Worm (Caenorhabditis elegans) whole organism, L1 larva: ENCODE measurements around the gene C45G9.15.

Source experiments
- C04F5.9 ChIP-seq: sonication (generic microtip); optimal IDR thresholded peaks from 2 replicates; lab custom pipeline; 2016; ENCODE audit warnings: missing genetic modification characterization, missing compliant biosample characterization
- C34B4.2 ChIP-seq: sonication (generic microtip); optimal IDR thresholded peaks from 2 replicates; lab custom pipeline; 2017; ENCODE audit warnings: mild to moderate bottlenecking, missing genetic modification characterization, missing compliant biosample characterization
- F16B12.6 ChIP-seq: fragments of 150-350 bp; optimal IDR thresholded peaks from 2 replicates; lab custom pipeline; 2014; ENCODE audit warnings: missing biosample characterization, missing genetic modification characterization
- aha-1 ChIP-seq: fragments of 150-350 bp; optimal IDR thresholded peaks from 2 replicates; lab custom pipeline; 2014; ENCODE audit warnings: missing biosample characterization, missing genetic modification characterization
- alr-1 ChIP-seq: fragments of 200-800 bp; sonication (Bioruptor generic); optimal IDR thresholded peaks from 2 replicates; lab custom pipeline; 2018; ENCODE audit warnings: borderline replicate concordance, mild to moderate bottlenecking, missing genetic modification characterization, missing compliant biosample characterization
- aly-2 ChIP-seq: fragments of 150-350 bp; optimal IDR thresholded peaks from 2 replicates; lab custom pipeline; 2014; ENCODE audit warnings: missing biosample characterization, missing genetic modification characterization
- ceh-63 ChIP-seq: fragments of 200-800 bp; sonication (Bioruptor generic); optimal IDR thresholded peaks from 2 replicates; lab custom pipeline; 2018; ENCODE audit warnings: mild to moderate bottlenecking, missing genetic modification characterization, missing compliant biosample characterization
- ceh-82 ChIP-seq, 3 experiments: fragments of 150-350 bp in 1 of 3; sonication (generic microtip) in 2 of 3; optimal IDR thresholded peaks; 2 replicates each; lab custom pipeline; 2014 to 2017; ENCODE audit warnings: missing biosample characterization in 3 of 3, missing genetic modification characterization in 3 of 3
- ceh-90 ChIP-seq: sonication (generic microtip); optimal IDR thresholded peaks from 2 replicates; lab custom pipeline; 2016; ENCODE audit warnings: missing genetic modification characterization, missing compliant biosample characterization
- dpl-1 ChIP-seq, 3 experiments: fragments of 150-350 bp in 2 of 3; sonication (generic microtip) in 1 of 3; optimal IDR thresholded peaks; 2 replicates each; lab custom pipeline; 2014 to 2017; ENCODE audit warnings: missing biosample characterization in 3 of 3, missing genetic modification characterization in 3 of 3, missing genetic modification reagents in 3 of 3
- dsc-1 ChIP-seq: sonication (generic microtip); optimal IDR thresholded peaks from 2 replicates; lab custom pipeline; 2016; ENCODE audit warnings: mild to moderate bottlenecking, missing genetic modification characterization, missing compliant biosample characterization
- efl-1 ChIP-seq, 4 experiments: fragments of 150-350 bp; optimal IDR thresholded peaks in 3 of 4; peaks in 1 of 4; 1 replicate in 1 of 4; 2 replicates in 3 of 4; lab custom pipeline; 2014; ENCODE audit warnings: missing biosample characterization in 2 of 4, missing genetic modification characterization in 2 of 4, missing genetic modification reagents in 2 of 4
- egl-13 ChIP-seq: sonication (generic microtip); optimal IDR thresholded peaks from 2 replicates; lab custom pipeline; 2016; ENCODE audit warnings: missing genotype, missing genetic modification reagents, missing genetic modification characterization, missing compliant biosample characterization
- elt-2 ChIP-seq: sonication (generic microtip); optimal IDR thresholded peaks from 2 replicates; lab custom pipeline; 2016; ENCODE audit warnings: missing genetic modification characterization, mild to moderate bottlenecking, inconsistent platforms, missing compliant biosample characterization, missing genetic modification reagents
- fkh-4 ChIP-seq: sonication (generic microtip); optimal IDR thresholded peaks from 2 replicates; lab custom pipeline; 2016; ENCODE audit warnings: missing compliant biosample characterization, missing genetic modification characterization, borderline replicate concordance
- fkh-8 ChIP-seq: sonication (generic microtip); optimal IDR thresholded peaks from 2 replicates; lab custom pipeline; 2016; ENCODE audit warnings: mild to moderate bottlenecking, missing genetic modification characterization, missing compliant biosample characterization
- grh-1 ChIP-seq: fragments of 200-800 bp; sonication (Bioruptor generic); IDR thresholded peaks from 2 replicates; pipeline ENCODE4 v1.3.6; 2022; ENCODE audit warnings: missing genetic modification reagents, missing genetic modification characterization, missing compliant biosample characterization
- hlh-17 ChIP-seq: fragments of 200-800 bp; sonication (Bioruptor generic); optimal IDR thresholded peaks from 2 replicates; lab custom pipeline; 2018; ENCODE audit warnings: missing genetic modification characterization, mild to moderate bottlenecking, missing compliant biosample characterization, moderate library complexity, borderline replicate concordance
- hlh-4 ChIP-seq: sonication (generic microtip); optimal IDR thresholded peaks from 2 replicates; lab custom pipeline; 2016; ENCODE audit warnings: mild to moderate bottlenecking, missing genetic modification characterization, missing compliant biosample characterization
- irx-1 ChIP-seq: sonication (generic microtip); optimal IDR thresholded peaks from 2 replicates; lab custom pipeline; 2016; ENCODE audit warnings: missing genetic modification characterization, missing compliant biosample characterization
- isw-1 ChIP-seq: fragments of 200-800 bp; sonication (Bioruptor generic); IDR thresholded peaks from 2 replicates; pipeline ENCODE4 v1.3.6; 2022; ENCODE audit warnings: missing genetic modification characterization, missing compliant biosample characterization
- lin-13 ChIP-seq: fragments of 150-350 bp; optimal IDR thresholded peaks from 2 replicates; lab custom pipeline; 2014; ENCODE audit warnings: missing biosample characterization, missing genetic modification reagents, missing genetic modification characterization
- lin-15B ChIP-seq: fragments of 150-350 bp; sonication (generic microtip); optimal IDR thresholded peaks from 3 replicates; lab custom pipeline; 2014; ENCODE audit warnings: missing biosample characterization, missing genetic modification characterization
- lin-39 ChIP-seq: fragments of 150-350 bp; optimal IDR thresholded peaks from 2 replicates; lab custom pipeline; 2014; ENCODE audit warnings: missing biosample characterization, missing genetic modification reagents, missing genetic modification characterization
- lir-3 ChIP-seq: sonication (generic microtip); optimal IDR thresholded peaks from 2 replicates; lab custom pipeline; 2016; ENCODE audit warnings: mild to moderate bottlenecking, missing genetic modification characterization, moderate library complexity, missing compliant biosample characterization; ENCODE audit not compliant: poor library complexity
- lsy-2 ChIP-seq, 2 experiments: fragments of 150-350 bp; optimal IDR thresholded peaks; 2 replicates each; lab custom pipeline; 2014; ENCODE audit warnings: missing biosample characterization in 2 of 2, missing genetic modification characterization in 2 of 2
- mab-9 ChIP-seq: fragments of 200-800 bp; sonication (Bioruptor generic); IDR thresholded peaks from 2 replicates; pipeline ENCODE4 v1.3.6; 2022; ENCODE audit warnings: missing genetic modification reagents, missing genetic modification characterization, missing compliant biosample characterization
- mdl-1 ChIP-seq, 2 experiments: fragments of 150-350 bp; optimal IDR thresholded peaks; 2 replicates each; lab custom pipeline; 2014 to 2017; ENCODE audit warnings: missing biosample characterization in 2 of 2, missing genetic modification characterization in 2 of 2, inconsistent platforms in 1 of 2
- mep-1 ChIP-seq: fragments of 150-350 bp; optimal IDR thresholded peaks from 2 replicates; lab custom pipeline; 2014; ENCODE audit warnings: missing biosample characterization, missing genetic modification characterization
- nhr-11 ChIP-seq: fragments of 150-350 bp; optimal IDR thresholded peaks from 2 replicates; lab custom pipeline; 2014; ENCODE audit warnings: missing biosample characterization, missing genetic modification characterization
- nhr-12 ChIP-seq: sonication (generic microtip); optimal IDR thresholded peaks from 2 replicates; lab custom pipeline; 2017; ENCODE audit warnings: missing biosample characterization, missing genetic modification characterization
- nhr-19 ChIP-seq: fragments of 200-800 bp; sonication (Bioruptor generic); conservative IDR thresholded peaks from 2 replicates; pipeline ENCODE4 v1.3.6; 2022; ENCODE audit warnings: missing genetic modification characterization, missing compliant biosample characterization
- nhr-20 ChIP-seq: sonication (generic microtip); optimal IDR thresholded peaks from 2 replicates; lab custom pipeline; 2016; ENCODE audit warnings: mild to moderate bottlenecking, missing genetic modification characterization, missing compliant biosample characterization
- nhr-47 ChIP-seq: sonication (generic microtip); optimal IDR thresholded peaks from 2 replicates; lab custom pipeline; 2016; ENCODE audit warnings: mild to moderate bottlenecking, missing genetic modification characterization, moderate library complexity, missing compliant biosample characterization
- nhr-71 ChIP-seq: sonication (generic microtip); optimal IDR thresholded peaks from 2 replicates; lab custom pipeline; 2016; ENCODE audit warnings: mild to moderate bottlenecking, missing genetic modification characterization, moderate library complexity, missing compliant biosample characterization
- nhr-76 ChIP-seq: sonication (generic microtip); optimal IDR thresholded peaks from 2 replicates; lab custom pipeline; 2017; ENCODE audit warnings: missing biosample characterization, missing genetic modification characterization
- nhr-77 ChIP-seq: fragments of 150-350 bp; optimal IDR thresholded peaks from 2 replicates; lab custom pipeline; 2014; ENCODE audit warnings: missing biosample characterization, missing genetic modification characterization
- nhr-84 ChIP-seq: sonication (generic microtip); optimal IDR thresholded peaks from 2 replicates; lab custom pipeline; 2017; ENCODE audit warnings: missing biosample characterization, missing genetic modification characterization
- pax-3 ChIP-seq: fragments of 200-800 bp; sonication (Bioruptor generic); optimal IDR thresholded peaks from 2 replicates; lab custom pipeline; 2018; ENCODE audit warnings: mild to moderate bottlenecking, missing genetic modification characterization, moderate library complexity, missing compliant biosample characterization
- rnt-1 ChIP-seq: sonication (generic microtip); optimal IDR thresholded peaks from 2 replicates; lab custom pipeline; 2016; ENCODE audit warnings: mild to moderate bottlenecking, missing genetic modification characterization, moderate library complexity, missing compliant biosample characterization
- snpc-4 ChIP-seq: fragments of 150-350 bp; optimal IDR thresholded peaks from 2 replicates; lab custom pipeline; 2014; ENCODE audit warnings: missing biosample characterization, missing genetic modification characterization
- snu-23 ChIP-seq: sonication (generic microtip); optimal IDR thresholded peaks from 2 replicates; lab custom pipeline; 2016; ENCODE audit warnings: missing genetic modification characterization, missing compliant biosample characterization
- sox-4 ChIP-seq: sonication (generic microtip); optimal IDR thresholded peaks from 2 replicates; lab custom pipeline; 2016; ENCODE audit warnings: missing genetic modification characterization, missing compliant biosample characterization
- swsn-7 ChIP-seq: sonication (generic microtip); optimal IDR thresholded peaks from 2 replicates; lab custom pipeline; 2016; ENCODE audit warnings: missing genetic modification characterization, missing compliant biosample characterization
- tbx-2 ChIP-seq: sonication (generic microtip); optimal IDR thresholded peaks from 2 replicates; lab custom pipeline; 2016; ENCODE audit warnings: missing genetic modification characterization, missing compliant biosample characterization
- unc-98 ChIP-seq: fragments of 200-800 bp; sonication (Bioruptor generic); IDR thresholded peaks from 2 replicates; pipeline ENCODE4 v1.3.6; 2022; ENCODE audit warnings: missing genetic modification characterization, missing compliant biosample characterization
- xbp-1 ChIP-seq: sonication (generic microtip); optimal IDR thresholded peaks from 2 replicates; lab custom pipeline; 2016; ENCODE audit warnings: missing genetic modification characterization, missing compliant biosample characterization
- zip-4 ChIP-seq: fragments of 200-800 bp; sonication (Bioruptor generic); optimal IDR thresholded peaks from 2 replicates; lab custom pipeline; 2018; ENCODE audit warnings: mild to moderate bottlenecking, missing genetic modification characterization, moderate library complexity, missing compliant biosample characterization
- ztf-11 ChIP-seq, 2 experiments: sonication (generic microtip); optimal IDR thresholded peaks; 2 replicates each; lab custom pipeline; 2016 to 2017; ENCODE audit warnings: missing genetic modification characterization in 2 of 2, missing biosample characterization in 1 of 2, missing compliant biosample characterization in 1 of 2
- ztf-4 ChIP-seq: fragments of 150-350 bp; optimal IDR thresholded peaks from 2 replicates; lab custom pipeline; 2014; ENCODE audit warnings: missing biosample characterization, missing genetic modification characterization

The C45G9.15 gene

ce11 chrIII:5080700-5081572, 29.1 kb upstream of the C45G9.15 start:
- peak; percentile 89 for TF ChIP-seq tbx-2 (tag; lab: Kevin White, UChicago)
- TF ChIP-seq fkh-8 (tag; lab: Kevin White, UChicago): peak; percentile 79
- no peak for TF ChIP-seq unc-98
- TF ChIP-seq ztf-4: peak; percentile 84
- no peak for TF ChIP-seq alr-1 (tag; lab: Kevin White, UChicago)
- TF ChIP-seq hlh-4 (tag; lab: Kevin White, UChicago): peak; percentile 10
- peak; percentile 68 for TF ChIP-seq lin-39 (tag; lab: Kevin White, UChicago)
- peak; percentile 80 for TF ChIP-seq sox-4 (tag; lab: Kevin White, UChicago)
- TF ChIP-seq egl-13 (tag; lab: Kevin White, UChicago): peak; percentile 88
- TF ChIP-seq mdl-1 (tag; optimal IDR thresholded peaks at IDR 0.05; lab: Kevin White, UChicago): peak in 1 of 2 experiments; percentile 51
- TF ChIP-seq snpc-4 (tag; lab: Kevin White, UChicago): peak; percentile 99
- peak; percentile 38 for TF ChIP-seq ceh-90 (tag; lab: Kevin White, UChicago)
- peak; percentile 93 for TF ChIP-seq nhr-19 (GFP tag; lab: Robert Waterston, UW)
- peak; percentile 49 for TF ChIP-seq aly-2 (tag; lab: Kevin White, UChicago)
- peak; percentile 78 for TF ChIP-seq mab-9
- peak; percentile 43 to 67 (median 49) for TF ChIP-seq dpl-1 (GFP tag; optimal IDR thresholded peaks at IDR 0.05; lab: Kevin White, UChicago)
- TF ChIP-seq zip-4 (GFP tag; lab: Kevin White, UChicago): peak; percentile 80
- TF ChIP-seq nhr-20: peak; percentile 87
- TF ChIP-seq lir-3 (tag; lab: Kevin White, UChicago): peak; percentile 72
- TF ChIP-seq nhr-77 (tag; lab: Kevin White, UChicago): peak; percentile 53
- TF ChIP-seq hlh-17 (GFP tag; lab: Kevin White, UChicago): no peak
- peak; percentile 87 for TF ChIP-seq xbp-1
- peak; percentile 95 for TF ChIP-seq nhr-47 (tag; lab: Kevin White, UChicago)
- TF ChIP-seq C34B4.2: peak; percentile 15
- TF ChIP-seq lsy-2 (tag; optimal IDR thresholded peaks at IDR 0.05; lab: Kevin White, UChicago): peak; percentile 50 to 74
- TF ChIP-seq aha-1 (tag; lab: Kevin White, UChicago): peak; percentile 41
- TF ChIP-seq mep-1 (tag; lab: Kevin White, UChicago): peak; percentile 67
- TF ChIP-seq efl-1 (optimal IDR thresholded peaks at IDR 0.05; lab: Kevin White, UChicago): peak; percentile 65 to 79
- peak; percentile 43 to 97 for TF ChIP-seq efl-1 (GFP tag; optimal IDR thresholded peaks at IDR 0.05 in 1 of 2; lab: Kevin White, UChicago)
- no peak for TF ChIP-seq nhr-12 (tag; lab: Kevin White, UChicago)
- TF ChIP-seq nhr-71 (tag; lab: Kevin White, UChicago): peak; percentile 94
- TF ChIP-seq ceh-63 (GFP tag; lab: Kevin White, UChicago): no peak
- TF ChIP-seq nhr-76: no peak
- peak; percentile 58 for TF ChIP-seq C04F5.9 (tag; lab: Kevin White, UChicago)
- TF ChIP-seq isw-1 (GFP tag; lab: Robert Waterston, UW): peak; percentile 65
- peak; percentile 43 for TF ChIP-seq fkh-4
- TF ChIP-seq grh-1 (GFP tag; lab: Robert Waterston, UW): peak; percentile 82
- TF ChIP-seq elt-2 (tag; lab: Kevin White, UChicago): peak; percentile 77
- peak; percentile 21 for TF ChIP-seq F16B12.6 (tag; lab: Kevin White, UChicago)
- TF ChIP-seq lin-13 (GFP tag; lab: Kevin White, UChicago): peak; percentile 57
- TF ChIP-seq swsn-7 (tag; lab: Kevin White, UChicago): peak; percentile 91
- peak; percentile 91 for TF ChIP-seq snu-23 (GFP tag; lab: Kevin White, UChicago)
- peak; percentile 37 for TF ChIP-seq lin-15B (tag; lab: Kevin White, UChicago)
- TF ChIP-seq ceh-82 (tag; optimal IDR thresholded peaks at IDR 0.05; lab: Kevin White, UChicago): peak; percentile 3 to 90 (median 89)
- TF ChIP-seq rnt-1 (tag; lab: Kevin White, UChicago): peak; percentile 91
- peak; percentile 87 for TF ChIP-seq dsc-1 (tag; lab: Kevin White, UChicago)
- TF ChIP-seq pax-3 (tag; lab: Kevin White, UChicago): peak; percentile 84
- TF ChIP-seq irx-1 (tag; lab: Kevin White, UChicago): peak; percentile 83
- no peak for TF ChIP-seq nhr-11 (tag; lab: Kevin White, UChicago)
- TF ChIP-seq nhr-84 (tag; lab: Kevin White, UChicago): no peak
- peak in 1 of 2 experiments; percentile 84 for TF ChIP-seq ztf-11 (tag; optimal IDR thresholded peaks at IDR 0.05; lab: Kevin White, UChicago)
